Fruit fly (Drosophila melanogaster) whole organism: ENCODE data around the gene Vha100-4.
A peak's percentile ranks its signal among the peaks of the same experiment; 100 is the strongest.

Experiments used
- CG8478 ChIP-seq: fragments of >200 bp; optimal IDR thresholded peaks from 2 replicates; lab custom pipeline; 2018; ENCODE audit warnings: inconsistent platforms
- Dll ChIP-seq: fragments of >200 bp; optimal IDR thresholded peaks from 2 replicates; lab custom pipeline; 2017
- EcR ChIP-seq, 2 experiments: fragments of >200 bp; optimal IDR thresholded peaks; 2 replicates each; lab custom pipeline; 2017; ENCODE audit warnings: missing biosample characterization in 2 of 2, missing genetic modification characterization in 2 of 2, missing genetic modification reagents in 2 of 2
- pan ChIP-seq: fragments of >200 bp; optimal IDR thresholded peaks from 2 replicates; lab custom pipeline; 2017
- psq ChIP-seq: fragments of >200 bp; optimal IDR thresholded peaks from 2 replicates; lab custom pipeline; 2017
- usp ChIP-seq: fragments of >200 bp; optimal IDR thresholded peaks from 2 replicates; lab custom pipeline; 2017; ENCODE audit warnings: missing biosample characterization, missing genetic modification characterization, mixed read lengths

Gene Vha100-4

dm6 chr3R:18381014-18381512, 8.5 kb downstream of the Vha100-4 start, which contains the start of gene CG7675:
Gene CG7675, minus strand, starts transcription at chr3R:18381178.
- TF ChIP-seq CG8478 (lab: Kevin White, UChicago) (no peak), usp (GFP tag; lab: Kevin White, UChicago) (no peak), Dll (lab: Kevin White, UChicago) (no peak), psq (no peak), pan (lab: Kevin White, UChicago) (no peak), EcR (GFP tag; optimal IDR thresholded peaks at IDR 0.05; lab: Kevin White, UChicago) (no peak)

- no peak for TF ChIP-seq EcR (GFP tag; optimal IDR thresholded peaks at IDR 0.05; lab: Kevin White, UChicago)
- no peak for TF ChIP-seq CG8478 (lab: Kevin White, UChicago)
- no peak for TF ChIP-seq usp (GFP tag; lab: Kevin White, UChicago)
- no peak for TF ChIP-seq pan (lab: Kevin White, UChicago)
- TF ChIP-seq psq = no peak
- TF ChIP-seq Dll (lab: Kevin White, UChicago) = no peak
Measured at dm6 chr3R:18380251-18380812, 9.3 kb downstream of the Vha100-4 start.

- TF ChIP-seq usp (GFP tag; lab: Kevin White, UChicago) = no peak
- no peak for TF ChIP-seq pan (lab: Kevin White, UChicago)
- no peak for TF ChIP-seq CG8478 (lab: Kevin White, UChicago)
- no peak for TF ChIP-seq psq
- TF ChIP-seq Dll (lab: Kevin White, UChicago) = no peak
- no peak for TF ChIP-seq EcR (GFP tag; optimal IDR thresholded peaks at IDR 0.05; lab: Kevin White, UChicago)
Measured at dm6 chr3R:18372688-18373304, 16.8 kb downstream of the Vha100-4 start, which contains the start of gene gl. Gene gl, minus strand, starts transcription at chr3R:18372738.

- TF ChIP-seq CG8478 (lab: Kevin White, UChicago) = no peak
- no peak for TF ChIP-seq pan (lab: Kevin White, UChicago)
- TF ChIP-seq usp (GFP tag; lab: Kevin White, UChicago) = no peak
- no peak for TF ChIP-seq EcR (GFP tag; optimal IDR thresholded peaks at IDR 0.05; lab: Kevin White, UChicago)
- no peak for TF ChIP-seq Dll (lab: Kevin White, UChicago)
- TF ChIP-seq psq = no peak
Measured at dm6 chr3R:18371346-18371745, 18.3 kb downstream of the Vha100-4 start.

- TF ChIP-seq Dll (lab: Kevin White, UChicago) (no peak), CG8478 (lab: Kevin White, UChicago) (no peak), pan (lab: Kevin White, UChicago) (no peak), usp (GFP tag; lab: Kevin White, UChicago) (no peak)
Measured at dm6 chr3R:18368595-18368994, 21.0 kb downstream of the Vha100-4 start.

- TF ChIP-seq psq (no peak), pan (lab: Kevin White, UChicago) (no peak), Dll (lab: Kevin White, UChicago) (no peak), CG8478 (lab: Kevin White, UChicago) (no peak), usp (GFP tag; lab: Kevin White, UChicago) (no peak), EcR (GFP tag; optimal IDR thresholded peaks at IDR 0.05; lab: Kevin White, UChicago) (no peak)
Measured at dm6 chr3R:18366644-18366985, 23.0 kb downstream of the Vha100-4 start.

dm6 chr3R:18365978-18366643, 23.5 kb downstream of the Vha100-4 start, which contains the start of the genes WRNexo and Nup43:
Gene WRNexo, minus strand, starts transcription at chr3R:18366162.
Gene Nup43, plus strand, starts transcription at chr3R:18366638.
- no peak for TF ChIP-seq EcR (GFP tag; optimal IDR thresholded peaks at IDR 0.05; lab: Kevin White, UChicago)
- TF ChIP-seq CG8478 (lab: Kevin White, UChicago) = no peak
- no peak for TF ChIP-seq pan (lab: Kevin White, UChicago)

- TF ChIP-seq Dll (lab: Kevin White, UChicago) (no peak), CG8478 (lab: Kevin White, UChicago) (no peak), usp (GFP tag; lab: Kevin White, UChicago) (no peak), psq (no peak), pan (lab: Kevin White, UChicago) (no peak), EcR (GFP tag; optimal IDR thresholded peaks at IDR 0.05; lab: Kevin White, UChicago) (no peak)
Measured at dm6 chr3R:18361694-18362093, 27.9 kb downstream of the Vha100-4 start, which contains the start of gene hmw. Gene hmw, plus strand, starts transcription at chr3R:18361994.

- TF ChIP-seq CG8478 (lab: Kevin White, UChicago) = no peak
- peak; percentile 61 for TF ChIP-seq Dll (lab: Kevin White, UChicago)
- no peak for TF ChIP-seq EcR (GFP tag; optimal IDR thresholded peaks at IDR 0.05; lab: Kevin White, UChicago)
- no peak for TF ChIP-seq psq
- no peak for TF ChIP-seq pan (lab: Kevin White, UChicago)
Measured at dm6 chr3R:18360630-18361260, 28.9 kb downstream of the Vha100-4 start, which contains the start of gene CG15803. Gene CG15803, minus strand, starts transcription at chr3R:18360728.

- TF ChIP-seq psq (no peak), usp (GFP tag; lab: Kevin White, UChicago) (no peak), CG8478 (lab: Kevin White, UChicago) (no peak), pan (lab: Kevin White, UChicago) (no peak), EcR (GFP tag; optimal IDR thresholded peaks at IDR 0.05; lab: Kevin White, UChicago) (no peak), Dll (lab: Kevin White, UChicago) (no peak)
Measured at dm6 chr3R:18355781-18356180, 33.8 kb downstream of the Vha100-4 start.

- TF ChIP-seq Dll (lab: Kevin White, UChicago) (no peak), pan (lab: Kevin White, UChicago) (no peak), EcR (GFP tag; optimal IDR thresholded peaks at IDR 0.05; lab: Kevin White, UChicago) (no peak), CG8478 (lab: Kevin White, UChicago) (no peak), usp (GFP tag; lab: Kevin White, UChicago) (no peak), psq (no peak)
Measured at dm6 chr3R:18338493-18338892, 51.1 kb downstream of the Vha100-4 start.
